Fruit fly (Drosophila melanogaster): ENCODE measurements around the gene OtopLb.

DNA sequence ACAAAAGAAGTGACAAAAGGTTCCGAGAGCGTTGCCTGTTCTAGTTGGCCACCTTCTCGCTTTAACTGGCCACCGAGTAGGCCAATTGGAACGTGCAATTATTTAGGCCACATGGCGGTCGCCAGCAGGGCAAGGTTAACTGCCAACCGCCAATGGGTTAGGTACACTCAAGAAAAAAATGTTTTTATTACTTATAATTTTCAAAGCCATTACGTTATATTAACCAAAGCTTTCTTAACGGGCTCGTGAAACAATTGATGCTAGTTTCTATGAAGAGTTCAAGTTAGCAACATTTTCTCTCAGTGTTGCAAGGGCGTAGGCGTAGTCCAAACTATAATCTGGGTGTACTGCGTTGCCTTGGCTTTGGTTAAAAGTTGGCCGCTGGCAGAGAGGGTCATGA, 34.3 kb downstream of the OtopLb start:
- no peak for TF ChIP-seq CG8478 (optimal IDR thresholded peaks at IDR 0.05)
- TF ChIP-seq CTCF (optimal IDR thresholded peaks at IDR 0.05) = no peak

All from S2 (cell line).